Worm (Caenorhabditis elegans) whole organism, mixed stage, embryonic: ENCODE data around the gene ZK616.65.

ENCODE experiments used
- ceh-39 ChIP-seq: fragments of 150-350 bp; optimal IDR thresholded peaks from 2 replicates; lab custom pipeline; 2014; ENCODE audit warnings: missing biosample characterization, missing genetic modification characterization
- ces-1 ChIP-seq: fragments of 150-350 bp; optimal IDR thresholded peaks from 2 replicates; lab custom pipeline; 2014; ENCODE audit warnings: missing biosample characterization, missing genetic modification reagents, missing genetic modification characterization
- elt-3 ChIP-seq: fragments of 150-350 bp; optimal IDR thresholded peaks from 2 replicates; lab custom pipeline; 2014; ENCODE audit warnings: missing biosample characterization, missing genetic modification characterization
- ham-2 ChIP-seq: fragments of 200-800 bp; sonication (Bioruptor generic); optimal IDR thresholded peaks from 2 replicates; lab custom pipeline; 2018; ENCODE audit warnings: mild to moderate bottlenecking, missing genetic modification characterization, missing compliant biosample characterization
- lsy-2 ChIP-seq: fragments of 150-350 bp; optimal IDR thresholded peaks from 2 replicates; lab custom pipeline; 2014; ENCODE audit warnings: missing biosample characterization, missing genetic modification characterization
- mls-2 ChIP-seq: sonication (generic microtip); optimal IDR thresholded peaks from 2 replicates; lab custom pipeline; 2016; ENCODE audit warnings: mild to moderate bottlenecking, missing genetic modification characterization, moderate library complexity, missing compliant biosample characterization
- nhr-2 ChIP-seq: fragments of 150-350 bp; optimal IDR thresholded peaks from 2 replicates; lab custom pipeline; 2014; ENCODE audit warnings: missing biosample characterization, missing genetic modification characterization
- nhr-237 ChIP-seq: fragments of 150-350 bp; optimal IDR thresholded peaks from 2 replicates; lab custom pipeline; 2014; ENCODE audit warnings: missing biosample characterization, missing genetic modification characterization
- sem-2 ChIP-seq: fragments of 200-800 bp; sonication (Bioruptor generic); optimal IDR thresholded peaks from 2 replicates; lab custom pipeline; 2018; ENCODE audit warnings: mild to moderate bottlenecking, missing genetic modification characterization, missing compliant biosample characterization
- snpc-4 ChIP-seq: fragments of 150-350 bp; optimal IDR thresholded peaks from 2 replicates; lab custom pipeline; 2014; ENCODE audit warnings: missing biosample characterization, missing genetic modification characterization
- sptf-1 ChIP-seq: sonication (generic microtip); optimal IDR thresholded peaks from 2 replicates; lab custom pipeline; 2017; ENCODE audit warnings: mild to moderate bottlenecking, missing genetic modification characterization, moderate library complexity, missing compliant biosample characterization
- unc-39 ChIP-seq: fragments of 150-350 bp; optimal IDR thresholded peaks from 2 replicates; lab custom pipeline; 2014; ENCODE audit warnings: missing biosample characterization, missing genetic modification characterization
- unc-62 ChIP-seq: fragments of 150-350 bp; optimal IDR thresholded peaks from 2 replicates; lab custom pipeline; 2014; ENCODE audit warnings: missing biosample characterization, missing genetic modification reagents, missing genetic modification characterization
- ztf-11 ChIP-seq: fragments of 150-350 bp; optimal IDR thresholded peaks from 2 replicates; lab custom pipeline; 2014; ENCODE audit warnings: missing biosample characterization, missing genetic modification characterization

DNA sequence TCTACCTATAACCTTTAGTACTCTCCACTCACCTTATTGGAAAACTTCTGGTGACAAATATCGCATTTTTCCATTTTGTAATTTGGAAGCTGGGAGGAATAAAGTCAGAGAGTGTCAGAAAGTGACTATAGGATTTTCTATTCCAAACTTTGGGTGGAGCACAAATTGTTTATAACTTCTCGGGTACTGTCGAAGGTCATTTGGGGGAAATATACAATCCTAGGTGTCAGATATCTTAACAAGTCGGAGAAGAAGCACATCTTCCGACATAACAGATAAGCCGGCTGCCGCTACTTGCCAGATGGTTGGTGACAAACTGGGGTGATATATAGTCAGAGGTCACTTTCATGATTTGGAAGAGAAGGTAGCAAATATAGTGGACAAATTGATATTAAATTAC is 8.1 kb upstream of the ZK616.65 start, which contains the start of gene ehn-3:
- TF ChIP-seq unc-62 (GFP tag; lab: Kevin White, UChicago) (no peak), elt-3 (tag; lab: Kevin White, UChicago) (no peak), ham-2 (GFP tag; lab: Kevin White, UChicago) (no peak), mls-2 (tag; lab: Kevin White, UChicago) (no peak), lsy-2 (tag; lab: Kevin White, UChicago) (no peak), snpc-4 (tag; lab: Kevin White, UChicago) (no peak), ces-1 (GFP tag; lab: Kevin White, UChicago) (no peak), sem-2 (GFP tag; lab: Kevin White, UChicago) (no peak), nhr-2 (tag; lab: Kevin White, UChicago) (no peak), sptf-1 (tag; lab: Kevin White, UChicago) (no peak), unc-39 (tag; lab: Kevin White, UChicago) (no peak), nhr-237 (tag; lab: Kevin White, UChicago) (no peak), ztf-11 (tag; lab: Kevin White, UChicago) (no peak), ceh-39 (tag; lab: Kevin White, UChicago) (no peak)
